Fruit fly (Drosophila melanogaster) Kc167 (cell line): Measurements from ENCODE around the gene Rab3-GEF.

Experiments used
- Myc ChIP-seq: fragments of >200 bp; optimal IDR thresholded peaks from 2 replicates; lab custom pipeline; 2017; ENCODE audit warnings: missing external identifiers
- Sin3A ChIP-seq: fragments of >200 bp; optimal IDR thresholded peaks from 2 replicates; lab custom pipeline; 2018; ENCODE audit warnings: missing external identifiers
- h ChIP-seq: fragments of >200 bp; optimal IDR thresholded peaks from 3 replicates; lab custom pipeline; 2018; ENCODE audit warnings: missing external identifiers
- insv ChIP-seq: fragments of >200 bp; optimal IDR thresholded peaks from 3 replicates; lab custom pipeline; 2018; ENCODE audit warnings: missing external identifiers
- psq ChIP-seq: fragments of >200 bp; optimal IDR thresholded peaks from 2 replicates; lab custom pipeline; 2017; ENCODE audit warnings: missing external identifiers
- ttk ChIP-seq: sonication (Bioruptor generic); optimal IDR thresholded peaks from 2 replicates; lab custom pipeline; 2017; ENCODE audit warnings: missing external identifiers

Rab3-GEF gene

dm6 chrX:15069417-15069896 lies 20.0 kb upstream of the Rab3-GEF start:
- TF ChIP-seq h (lab: Kevin White, UChicago) (no peak), Myc (lab: Kevin White, UChicago) (no peak), insv (no peak), Sin3A (lab: Kevin White, UChicago) (no peak), psq (lab: Kevin White, UChicago) (no peak), ttk (lab: Kevin White, UChicago) (no peak)

- TF ChIP-seq ttk (lab: Kevin White, UChicago) (no peak), Sin3A (lab: Kevin White, UChicago) (no peak)
Measured at dm6 chrX:15070137-15070536, 19.3 kb upstream of the Rab3-GEF start.

dm6 chrX:15070811-15071479 lies 18.5 kb upstream of the Rab3-GEF start:
- TF ChIP-seq psq (lab: Kevin White, UChicago) (no peak), ttk (lab: Kevin White, UChicago) (no peak), Myc (lab: Kevin White, UChicago) (no peak), Sin3A (lab: Kevin White, UChicago) (no peak), insv (no peak), h (lab: Kevin White, UChicago) (no peak)

- no peak for TF ChIP-seq Myc (lab: Kevin White, UChicago)
- TF ChIP-seq insv, result no peak
- no peak for TF ChIP-seq Sin3A (lab: Kevin White, UChicago)
- TF ChIP-seq ttk (lab: Kevin White, UChicago), result no peak
- TF ChIP-seq psq (lab: Kevin White, UChicago), result no peak
- TF ChIP-seq h (lab: Kevin White, UChicago), result no peak
Measured at dm6 chrX:15074646-15075351, 14.7 kb upstream of the Rab3-GEF start.

- TF ChIP-seq Myc (lab: Kevin White, UChicago) (no peak), Sin3A (lab: Kevin White, UChicago) (no peak), ttk (lab: Kevin White, UChicago) (no peak), insv (no peak), h (lab: Kevin White, UChicago) (no peak)
Measured at dm6 chrX:15075485-15076037, 13.9 kb upstream of the Rab3-GEF start.

- TF ChIP-seq Myc (lab: Kevin White, UChicago) (no peak), Sin3A (lab: Kevin White, UChicago) (no peak), psq (lab: Kevin White, UChicago) (no peak), ttk (lab: Kevin White, UChicago) (no peak), insv (no peak), h (lab: Kevin White, UChicago) (no peak)
Measured at dm6 chrX:15076038-15076575, 13.4 kb upstream of the Rab3-GEF start, which contains the start of gene Lsd-2. TSS of gene Lsd-2 (minus strand) at chrX:15076220.

- TF ChIP-seq ttk (lab: Kevin White, UChicago) (no peak), Sin3A (lab: Kevin White, UChicago) (no peak), insv (no peak), Myc (lab: Kevin White, UChicago) (no peak)
Measured at dm6 chrX:15076606-15077005, 12.9 kb upstream of the Rab3-GEF start.

- TF ChIP-seq Myc (lab: Kevin White, UChicago) (no peak), Sin3A (lab: Kevin White, UChicago) (no peak), h (lab: Kevin White, UChicago) (no peak), insv (no peak), psq (lab: Kevin White, UChicago) (no peak), ttk (lab: Kevin White, UChicago) (no peak)
Measured at dm6 chrX:15077576-15078136, 11.8 kb upstream of the Rab3-GEF start.

- no peak for TF ChIP-seq ttk (lab: Kevin White, UChicago)
- TF ChIP-seq Myc (lab: Kevin White, UChicago), result no peak
- TF ChIP-seq h (lab: Kevin White, UChicago), result no peak
- TF ChIP-seq Sin3A (lab: Kevin White, UChicago), result no peak
- no peak for TF ChIP-seq insv
- TF ChIP-seq psq (lab: Kevin White, UChicago), result no peak
Measured at dm6 chrX:15078394-15078793, 11.1 kb upstream of the Rab3-GEF start.

dm6 chrX:15079163-15079809 lies 10.2 kb upstream of the Rab3-GEF start:
- TF ChIP-seq Myc (lab: Kevin White, UChicago), result no peak
- TF ChIP-seq Sin3A (lab: Kevin White, UChicago), result no peak
- no peak for TF ChIP-seq h (lab: Kevin White, UChicago)
- TF ChIP-seq psq (lab: Kevin White, UChicago), result no peak
- TF ChIP-seq insv, result no peak
- TF ChIP-seq ttk (lab: Kevin White, UChicago), result no peak

dm6 chrX:15079945-15080344 lies 9.5 kb upstream of the Rab3-GEF start:
- TF ChIP-seq psq (lab: Kevin White, UChicago) (no peak), Sin3A (lab: Kevin White, UChicago) (no peak), Myc (lab: Kevin White, UChicago) (no peak), ttk (lab: Kevin White, UChicago) (no peak), h (lab: Kevin White, UChicago) (no peak), insv (no peak)
